Fruit fly (Drosophila melanogaster): Measurements from ENCODE around the gene MBD-like.

The MBD-like gene

DNA sequence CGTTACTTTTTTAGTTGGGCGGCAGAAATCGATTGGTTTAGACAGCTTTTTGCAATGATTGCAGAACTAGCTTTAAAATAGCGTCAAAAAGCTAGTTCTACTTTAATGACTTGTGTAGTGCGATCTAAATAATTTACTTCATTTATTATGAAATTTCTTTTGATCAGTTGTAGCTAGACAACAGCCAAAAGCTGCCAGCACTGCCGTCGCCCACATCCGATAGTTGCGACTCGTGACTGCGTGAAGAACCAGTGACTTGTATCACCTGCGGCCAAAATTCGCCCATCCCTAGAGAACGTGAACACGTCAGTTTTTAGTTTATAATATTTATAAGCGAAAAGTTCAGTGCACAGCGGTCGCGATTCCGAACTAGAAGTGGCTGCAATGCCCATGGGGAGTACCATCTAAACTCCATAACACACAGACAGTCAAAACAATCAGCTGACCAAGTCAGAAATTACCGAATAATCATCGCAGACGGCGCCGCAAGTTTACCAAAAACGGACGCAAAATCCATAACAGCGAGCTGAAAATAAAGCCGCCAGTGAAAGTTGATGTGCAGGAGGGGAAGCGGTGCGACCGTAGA lies 27.2 kb downstream of the MBD-like start, which contains the start of gene P58IPK (continued):
- TF ChIP-seq Sox14 (GFP tag; optimal IDR thresholded peaks at IDR 0.05) (peak; percentile 62), vri (GFP tag; optimal IDR thresholded peaks at IDR 0.05) (peak; percentile 42), Ets96B (tag; optimal IDR thresholded peaks at IDR 0.05) (peak; percentile 17), CG8632 (GFP tag; optimal IDR thresholded peaks at IDR 0.05) (no peak), dsx (GFP tag; optimal IDR thresholded peaks at IDR 0.05; ENCODE audit: poor library complexity, severe bottlenecking) (peak; percentile 1), CG3032 (tag; optimal IDR thresholded peaks at IDR 0.05) (peak; percentile 59), Lpt (GFP tag; optimal IDR thresholded peaks at IDR 0.05) (no peak), topi (GFP tag; optimal IDR thresholded peaks at IDR 0.05) (peak; percentile 42), cyc (GFP tag; optimal IDR thresholded peaks at IDR 0.05) (peak; percentile 29)

- TF ChIP-seq Gug (GFP tag; IDR thresholded peaks at IDR 0.05) (no peak), fkh (GFP tag; optimal IDR thresholded peaks at IDR 0.05) (peak; percentile 66), Met (GFP tag; optimal IDR thresholded peaks at IDR 0.05) (no peak), Sox14 (GFP tag; optimal IDR thresholded peaks at IDR 0.05) (peak; percentile 53), CG1621 (tag; optimal IDR thresholded peaks at IDR 0.05) (no peak), CG6163 (GFP tag; IDR thresholded peaks at IDR 0.05) (no peak), CG10631 (GFP tag; optimal IDR thresholded peaks at IDR 0.05) (peak; percentile 24), pdm3 (GFP tag; optimal IDR thresholded peaks at IDR 0.05) (peak; percentile 35), vri (GFP tag; optimal IDR thresholded peaks at IDR 0.05) (peak; percentile 34), Hr39 (GFP tag; optimal IDR thresholded peaks at IDR 0.05) (peak; percentile 17), Ets21C (GFP tag; optimal IDR thresholded peaks at IDR 0.05) (no peak), CG9139 (GFP tag; optimal IDR thresholded peaks at IDR 0.05) (no peak), ss (GFP tag; optimal IDR thresholded peaks at IDR 0.05) (peak in 1 of 2 experiments; percentile 14), CG6792 (GFP tag; optimal IDR thresholded peaks at IDR 0.05) (peak; percentile 16), CG31627 (GFP tag; optimal IDR thresholded peaks at IDR 0.05) (peak; percentile 52), esn (GFP tag; optimal IDR thresholded peaks at IDR 0.05) (peak; percentile 37), CG3032 (tag; optimal IDR thresholded peaks at IDR 0.05) (no peak), dsx (GFP tag; optimal IDR thresholded peaks at IDR 0.05; ENCODE audit: poor library complexity, severe bottlenecking) (peak; percentile 96), CG3919 (GFP tag; optimal IDR thresholded peaks at IDR 0.05) (peak; percentile 27), lz (GFP tag; optimal IDR thresholded peaks at IDR 0.05) (peak; percentile 30), CG6854 (GFP tag; optimal IDR thresholded peaks at IDR 0.05) (peak; percentile 50), CG8119 (GFP tag; IDR thresholded peaks at IDR 0.05) (no peak), CG6276 (GFP tag; optimal IDR thresholded peaks at IDR 0.05) (no peak), topi (GFP tag; optimal IDR thresholded peaks at IDR 0.05) (peak; percentile 44), OdsH (GFP tag; optimal IDR thresholded peaks at IDR 0.05) (no peak), net (GFP tag; optimal IDR thresholded peaks at IDR 0.05) (peak; percentile 10), cyc (GFP tag; optimal IDR thresholded peaks at IDR 0.05) (peak; percentile 12)
Observed at dm6 chr3R:9590952-9591532, 31.5 kb downstream of the MBD-like start, which contains the start of the genes bocks and CG8312. Gene bocks, minus strand, starts transcription at chr3R:9591002. Gene CG8312, plus strand, starts transcription at chr3R:9591309.

- TF ChIP-seq Hr38 (GFP tag; optimal IDR thresholded peaks at IDR 0.05), result no peak
- TF ChIP-seq Lpt (GFP tag; optimal IDR thresholded peaks at IDR 0.05), result no peak
- no peak for TF ChIP-seq cyc (GFP tag; optimal IDR thresholded peaks at IDR 0.05)
- TF ChIP-seq CG32006 (GFP tag; optimal IDR thresholded peaks at IDR 0.05), result no peak
- TF ChIP-seq net (GFP tag; optimal IDR thresholded peaks at IDR 0.05), result no peak
- TF ChIP-seq Eip75B (GFP tag; optimal IDR thresholded peaks at IDR 0.05), result no peak
- TF ChIP-seq CG8319 (GFP tag; optimal IDR thresholded peaks at IDR 0.05), result no peak
- TF ChIP-seq fkh (GFP tag; optimal IDR thresholded peaks at IDR 0.05), result peak; percentile 17
- no peak for TF ChIP-seq Eip78C (GFP tag)
- TF ChIP-seq CG10669 (GFP tag; optimal IDR thresholded peaks at IDR 0.05), result no peak
- no peak for TF ChIP-seq CG8632 (GFP tag; optimal IDR thresholded peaks at IDR 0.05)
- TF ChIP-seq Blimp-1 (GFP tag; optimal IDR thresholded peaks at IDR 0.05), result peak; percentile 11
- no peak for TF ChIP-seq lz (GFP tag; optimal IDR thresholded peaks at IDR 0.05)
- no peak for TF ChIP-seq CG11294 (GFP tag; IDR thresholded peaks at IDR 0.05)
Observed at dm6 chr3R:9591769-9592388, 32.3 kb downstream of the MBD-like start.
